Fruit fly (Drosophila melanogaster) whole organism, pupa: ENCODE measurements around the gene CG10492.

Experiments
- CG14655 ChIP-seq: fragments of 200-800 bp; sonication (Bioruptor generic); optimal IDR thresholded peaks from 3 replicates; lab custom pipeline; 2017; ENCODE audit warnings: mild to moderate bottlenecking, missing biosample characterization, missing genetic modification reagents, missing genetic modification characterization
- CG15710 ChIP-seq: fragments of 200-800 bp; sonication (Bioruptor generic); optimal IDR thresholded peaks from 2 replicates; lab custom pipeline; 2018; ENCODE audit warnings: missing biosample characterization, mild to moderate bottlenecking, missing genetic modification characterization, moderate library complexity
- CG32121 ChIP-seq: fragments of 200-800 bp; sonication (Bioruptor generic); IDR thresholded peaks from 2 replicates; pipeline ENCODE4 v1.3.6; 2022; ENCODE audit warnings: missing biosample characterization, missing genetic modification characterization
- CG34367 ChIP-seq: fragments of 200-800 bp; sonication (Bioruptor generic); optimal IDR thresholded peaks from 2 replicates; lab custom pipeline; 2018; ENCODE audit warnings: missing biosample characterization, mild to moderate bottlenecking, missing genetic modification characterization
- CG4496 ChIP-seq: fragments of 200-800 bp; sonication (Bioruptor generic); IDR thresholded peaks from 3 replicates; pipeline ENCODE4 v1.3.6; 2022; ENCODE audit warnings: missing biosample characterization, missing genetic modification characterization
- CG9948 ChIP-seq: fragments of 200-800 bp; sonication (Bioruptor generic); optimal IDR thresholded peaks from 2 replicates; lab custom pipeline; 2018; ENCODE audit warnings: missing biosample characterization, mild to moderate bottlenecking, missing genetic modification characterization, moderate library complexity
- EcR ChIP-seq: fragments of 200-800 bp; sonication (Bioruptor generic); optimal IDR thresholded peaks from 3 replicates; lab custom pipeline; 2019; ENCODE audit warnings: missing biosample characterization, missing genetic modification characterization, mild to moderate bottlenecking, moderate library complexity, missing genetic modification reagents
- gl ChIP-seq: fragments of 200-800 bp; sonication (Bioruptor generic); optimal IDR thresholded peaks from 2 replicates; lab custom pipeline; 2018; ENCODE audit warnings: missing biosample characterization, mild to moderate bottlenecking, missing genetic modification characterization

- TF ChIP-seq EcR (GFP tag; lab: Kevin White, UChicago) (no peak), CG34367 (tag; lab: Kevin White, UChicago) (no peak), CG14655 (GFP tag; lab: Kevin White, UChicago) (no peak), CG32121 (no peak), CG4496 (GFP tag; lab: Robert Waterston, UW) (no peak), CG9948 (no peak), gl (no peak), CG15710 (no peak)
These were observed 14.5 kb downstream of the CG10492 start for dm6 chr2L:19068393-19068792.
